Worm (Caenorhabditis elegans) whole organism, late embryonic: ENCODE data around the gene sre-24.

Experiments
- C38D4.7 ChIP-seq: fragments of 200-800 bp; sonication (Bioruptor generic); optimal IDR thresholded peaks from 2 replicates; lab custom pipeline; 2018; ENCODE audit warnings: mild to moderate bottlenecking, missing genetic modification characterization, moderate library complexity, missing compliant biosample characterization
- K02D7.2 ChIP-seq: sonication (generic microtip); optimal IDR thresholded peaks from 2 replicates; lab custom pipeline; 2017; ENCODE audit warnings: mild to moderate bottlenecking, missing genetic modification characterization, missing compliant biosample characterization
- K09A11.1 ChIP-seq: sonication (generic microtip); optimal IDR thresholded peaks from 2 replicates; lab custom pipeline; 2017; ENCODE audit warnings: antibody characterized with exemption, mild to moderate bottlenecking, missing genetic modification characterization, missing compliant biosample characterization; ENCODE audit not compliant: insufficient read depth
- Y22D7AL.16 ChIP-seq: sonication (generic microtip); optimal IDR thresholded peaks from 2 replicates; lab custom pipeline; 2016; ENCODE audit warnings: missing genetic modification characterization, missing compliant biosample characterization
- ahr-1 ChIP-seq: sonication (generic microtip); optimal IDR thresholded peaks from 2 replicates; lab custom pipeline; 2016; ENCODE audit warnings: missing genetic modification characterization, missing compliant biosample characterization
- ceh-14 ChIP-seq: sonication (generic microtip); optimal IDR thresholded peaks from 2 replicates; lab custom pipeline; 2016; ENCODE audit warnings: missing genotype, missing genetic modification characterization, missing compliant biosample characterization
- ceh-18 ChIP-seq: sonication (generic microtip); optimal IDR thresholded peaks from 2 replicates; lab custom pipeline; 2016; ENCODE audit warnings: missing genetic modification characterization, missing compliant biosample characterization
- ceh-19 ChIP-seq: fragments of 200-800 bp; sonication (Bioruptor generic); optimal IDR thresholded peaks from 2 replicates; lab custom pipeline; 2018; ENCODE audit warnings: mild to moderate bottlenecking, missing genetic modification characterization, missing compliant biosample characterization
- ceh-2 ChIP-seq: sonication (generic microtip); optimal IDR thresholded peaks from 2 replicates; lab custom pipeline; 2016; ENCODE audit warnings: missing genotype, missing genetic modification characterization, missing compliant biosample characterization
- ceh-22 ChIP-seq: sonication (generic microtip); optimal IDR thresholded peaks from 2 replicates; lab custom pipeline; 2017; ENCODE audit warnings: missing biosample characterization, missing genetic modification characterization
- ceh-30 ChIP-seq: fragments of 150-350 bp; optimal IDR thresholded peaks from 2 replicates; lab custom pipeline; 2014; ENCODE audit warnings: missing biosample characterization, missing genetic modification characterization
- ceh-31 ChIP-seq: sonication (generic microtip); optimal IDR thresholded peaks from 2 replicates; lab custom pipeline; 2016; ENCODE audit warnings: missing genetic modification characterization, missing compliant biosample characterization
- ceh-34 ChIP-seq: sonication (generic microtip); optimal IDR thresholded peaks from 2 replicates; lab custom pipeline; 2016; ENCODE audit warnings: mild to moderate bottlenecking, missing genetic modification characterization, missing compliant biosample characterization
- ceh-9 ChIP-seq: sonication (generic microtip); optimal IDR thresholded peaks from 2 replicates; lab custom pipeline; 2016; ENCODE audit warnings: mild to moderate bottlenecking, missing genetic modification characterization, inconsistent platforms, missing compliant biosample characterization
- elt-4 ChIP-seq: sonication (generic microtip); optimal IDR thresholded peaks from 2 replicates; lab custom pipeline; 2016; ENCODE audit warnings: missing genetic modification characterization, missing compliant biosample characterization
- ets-4 ChIP-seq: sonication (generic microtip); optimal IDR thresholded peaks from 2 replicates; lab custom pipeline; 2016; ENCODE audit warnings: missing genetic modification characterization, missing compliant biosample characterization
- eyg-1 ChIP-seq: sonication (generic microtip); optimal IDR thresholded peaks from 2 replicates; lab custom pipeline; 2016; ENCODE audit warnings: missing genotype, missing genetic modification characterization, missing compliant biosample characterization
- fax-1 ChIP-seq: sonication (generic microtip); optimal IDR thresholded peaks from 2 replicates; lab custom pipeline; 2016; ENCODE audit warnings: missing genotype, missing genetic modification characterization, missing compliant biosample characterization
- fkh-10 ChIP-seq: fragments of 150-350 bp; optimal IDR thresholded peaks from 2 replicates; lab custom pipeline; 2014; ENCODE audit warnings: missing biosample characterization, missing genetic modification reagents, missing genetic modification characterization
- hlh-13 ChIP-seq: fragments of 200-800 bp; sonication (Bioruptor generic); optimal IDR thresholded peaks from 2 replicates; lab custom pipeline; 2018; ENCODE audit warnings: mild to moderate bottlenecking, missing genetic modification characterization, missing compliant biosample characterization
- hlh-15 ChIP-seq: sonication (generic microtip); optimal IDR thresholded peaks from 2 replicates; lab custom pipeline; 2016; ENCODE audit warnings: missing genetic modification characterization, missing compliant biosample characterization
- lim-6 ChIP-seq: sonication (generic microtip); optimal IDR thresholded peaks from 2 replicates; lab custom pipeline; 2016; ENCODE audit warnings: missing genetic modification characterization, missing compliant biosample characterization
- lin-11 ChIP-seq: fragments of 200-800 bp; sonication (Bioruptor generic); optimal IDR thresholded peaks from 2 replicates; lab custom pipeline; 2018; ENCODE audit warnings: mild to moderate bottlenecking, missing genetic modification characterization, missing compliant biosample characterization
- mec-3 ChIP-seq: sonication (generic microtip); optimal IDR thresholded peaks from 2 replicates; lab custom pipeline; 2016; ENCODE audit warnings: borderline replicate concordance, missing genetic modification characterization, missing compliant biosample characterization
- npax-4 ChIP-seq: sonication (generic microtip); optimal IDR thresholded peaks from 2 replicates; lab custom pipeline; 2016; ENCODE audit warnings: missing genetic modification characterization, missing compliant biosample characterization
- odd-2 ChIP-seq: sonication (generic microtip); optimal IDR thresholded peaks from 2 replicates; lab custom pipeline; 2017; ENCODE audit warnings: antibody characterized with exemption, mild to moderate bottlenecking, missing genetic modification characterization, missing compliant biosample characterization
- pax-1 ChIP-seq: fragments of 150-350 bp; optimal IDR thresholded peaks from 2 replicates; lab custom pipeline; 2014; ENCODE audit warnings: missing biosample characterization, missing genetic modification characterization
- pha-2 ChIP-seq: sonication (generic microtip); optimal IDR thresholded peaks from 2 replicates; lab custom pipeline; 2017; ENCODE audit warnings: mild to moderate bottlenecking, missing genetic modification characterization, missing compliant biosample characterization
- pha-4 ChIP-seq: fragments of 150-350 bp; optimal IDR thresholded peaks from 2 replicates; lab custom pipeline; 2018; ENCODE audit warnings: missing biosample characterization, missing genetic modification reagents, missing genetic modification characterization
- pros-1 ChIP-seq: fragments of 150-350 bp; optimal IDR thresholded peaks from 2 replicates; lab custom pipeline; 2014; ENCODE audit warnings: missing biosample characterization, missing genetic modification reagents, missing genetic modification characterization
- sdc-2 ChIP-seq: sonication (generic microtip); optimal IDR thresholded peaks from 2 replicates; lab custom pipeline; 2016; ENCODE audit warnings: missing genotype, missing genetic modification characterization, missing compliant biosample characterization
- sox-4 ChIP-seq: sonication (generic microtip); optimal IDR thresholded peaks from 2 replicates; lab custom pipeline; 2017; ENCODE audit warnings: mild to moderate bottlenecking, missing genetic modification characterization, inconsistent platforms, missing compliant biosample characterization
- unc-3 ChIP-seq, 2 experiments: fragments of 200-800 bp in 1 of 2; sonication (Bioruptor generic) in 1 of 2; sonication (generic microtip) in 1 of 2; conservative IDR thresholded peaks in 1 of 2; optimal IDR thresholded peaks in 1 of 2; 2 replicates each; pipeline versions ENCODE4 v1.3.6 to Lab custom; 2016 to 2022; ENCODE audit warnings: missing compliant biosample characterization in 2 of 2, missing genetic modification characterization in 2 of 2, missing genetic modification reagents in 1 of 2
- unc-55 ChIP-seq: sonication (generic microtip); optimal IDR thresholded peaks from 2 replicates; lab custom pipeline; 2017; ENCODE audit warnings: missing biosample characterization, missing genetic modification reagents, missing genetic modification characterization
- unc-86 ChIP-seq: sonication (generic microtip); optimal IDR thresholded peaks from 2 replicates; lab custom pipeline; 2016; ENCODE audit warnings: missing genetic modification characterization, missing compliant biosample characterization
- zip-5 ChIP-seq: sonication (generic microtip); optimal IDR thresholded peaks from 2 replicates; lab custom pipeline; 2016; ENCODE audit warnings: missing genetic modification characterization, missing compliant biosample characterization
- ztf-16 ChIP-seq: sonication (generic microtip); optimal IDR thresholded peaks from 2 replicates; lab custom pipeline; 2017; ENCODE audit warnings: missing genetic modification characterization, missing compliant biosample characterization

sre-24 gene

ce11 chrV:2883097-2883496, 1.4 kb upstream of the sre-24 start:
- TF ChIP-seq sdc-2 = no peak
- TF ChIP-seq pha-4 = no peak
- TF ChIP-seq Y22D7AL.16 (tag; lab: Kevin White, UChicago) = no peak
- no peak for TF ChIP-seq pax-1 (tag; lab: Kevin White, UChicago)
- TF ChIP-seq ceh-30 (tag; lab: Kevin White, UChicago) = no peak
- TF ChIP-seq fax-1 = no peak

ce11 chrV:2888265-2888664, 3.8 kb downstream of the sre-24 start:
- TF ChIP-seq ceh-30 (tag; lab: Kevin White, UChicago) (no peak), eyg-1 (tag; lab: Kevin White, UChicago) (no peak), ets-4 (tag; lab: Kevin White, UChicago) (no peak), ztf-16 (no peak), pax-1 (tag; lab: Kevin White, UChicago) (no peak), fkh-10 (GFP tag; lab: Kevin White, UChicago) (no peak)

ce11 chrV:2888681-2889080, 4.2 kb downstream of the sre-24 start, which contains the start of gene srw-4:
TSS of gene srw-4 (minus strand) at chrV:2888781.
- TF ChIP-seq lim-6 (tag; lab: Kevin White, UChicago) = no peak
- TF ChIP-seq hlh-15 (tag; lab: Kevin White, UChicago) = no peak
- TF ChIP-seq ceh-2 (tag; lab: Kevin White, UChicago) = no peak
- no peak for TF ChIP-seq ceh-9 (tag; lab: Kevin White, UChicago)
- no peak for TF ChIP-seq C38D4.7 (GFP tag; lab: Kevin White, UChicago)
- no peak for TF ChIP-seq ceh-31 (tag; lab: Kevin White, UChicago)
- TF ChIP-seq, all 69 proteins: peak for 0

- no peak for TF ChIP-seq unc-3 (GFP tag; conservative IDR thresholded peaks at IDR 0.05; lab: Robert Waterston, UW)
- TF ChIP-seq unc-3 (tag; optimal IDR thresholded peaks at IDR 0.05; lab: Kevin White, UChicago) = no peak
- TF ChIP-seq Y22D7AL.16 (tag; lab: Kevin White, UChicago) = no peak
- no peak for TF ChIP-seq zip-5 (tag; lab: Kevin White, UChicago)
- TF ChIP-seq unc-86 (tag; lab: Kevin White, UChicago) = no peak
- TF ChIP-seq pax-1 (tag; lab: Kevin White, UChicago) = no peak
- no peak for TF ChIP-seq pros-1 (tag; lab: Kevin White, UChicago)
- no peak for TF ChIP-seq ceh-34 (tag; lab: Kevin White, UChicago)
- TF ChIP-seq hlh-13 (GFP tag; lab: Kevin White, UChicago) = no peak
- no peak for TF ChIP-seq odd-2 (tag; lab: Kevin White, UChicago)
- no peak for TF ChIP-seq hlh-15 (tag; lab: Kevin White, UChicago)
- no peak for TF ChIP-seq sdc-2
- no peak for TF ChIP-seq C38D4.7 (GFP tag; lab: Kevin White, UChicago)
- no peak for TF ChIP-seq elt-4 (tag; lab: Kevin White, UChicago)
- TF ChIP-seq ceh-22 (tag; lab: Kevin White, UChicago) = no peak
- TF ChIP-seq K02D7.2 (tag; lab: Kevin White, UChicago) = no peak
- TF ChIP-seq unc-55 (GFP tag; lab: Kevin White, UChicago) = no peak
- no peak for TF ChIP-seq ceh-19 (GFP tag; lab: Kevin White, UChicago)
Measured at ce11 chrV:2891927-2892326, 7.4 kb downstream of the sre-24 start, which contains the start of gene F37B4.15. TSS of gene F37B4.15 (plus strand) at chrV:2892227.

ce11 chrV:2892976-2893375, 8.5 kb downstream of the sre-24 start, which contains the start of gene srh-127:
TSS of gene srh-127 (plus strand) at chrV:2893276.
- TF ChIP-seq ceh-14 (tag; lab: Kevin White, UChicago) (no peak), npax-4 (tag; lab: Kevin White, UChicago) (no peak), ceh-18 (no peak), pha-2 (tag; lab: Kevin White, UChicago) (no peak), sox-4 (no peak), ceh-34 (tag; lab: Kevin White, UChicago) (no peak), lin-11 (tag; lab: Kevin White, UChicago) (no peak), ahr-1 (no peak), K09A11.1 (tag; lab: Kevin White, UChicago) (no peak), ceh-2 (tag; lab: Kevin White, UChicago) (no peak), sdc-2 (no peak), mec-3 (tag; lab: Kevin White, UChicago) (no peak)
